Fruit fly (Drosophila melanogaster) whole organism, embryonic: Measurements from ENCODE around the gene CG15247.

ENCODE experiments used
- Aef1 ChIP-seq: fragments of 200-800 bp; sonication (Bioruptor generic); IDR thresholded peaks from 3 replicates; pipeline ENCODE4 v1.3.6; 2022; ENCODE audit warnings: missing biosample characterization, missing genetic modification characterization
- Atf3 ChIP-seq: fragments of 200-800 bp; sonication (Bioruptor generic); optimal IDR thresholded peaks from 3 replicates; lab custom pipeline; 2016; ENCODE audit warnings: missing biosample characterization, missing genetic modification characterization
- CG10209 ChIP-seq: fragments of 200-800 bp; sonication (Bioruptor generic); optimal IDR thresholded peaks from 3 replicates; lab custom pipeline; 2017; ENCODE audit warnings: missing biosample characterization, mild to moderate bottlenecking, missing genetic modification characterization, missing genetic modification reagents
- CG11504 ChIP-seq: fragments of 200-800 bp; sonication (Bioruptor generic); optimal IDR thresholded peaks from 3 replicates; lab custom pipeline; 2019; ENCODE audit warnings: missing biosample characterization, mild to moderate bottlenecking, missing genetic modification characterization, moderate library complexity
- CG11696 ChIP-seq: fragments of 200-800 bp; sonication (Bioruptor generic); IDR thresholded peaks from 2 replicates; pipeline ENCODE4 v1.3.6; 2022; ENCODE audit warnings: missing biosample characterization, missing genetic modification characterization
- CG1233 ChIP-seq: fragments of 200-800 bp; sonication (Bioruptor generic); optimal IDR thresholded peaks from 4 replicates; lab custom pipeline; 2018; ENCODE audit warnings: missing biosample characterization, mild to moderate bottlenecking, missing genetic modification characterization
- CG12659 ChIP-seq: fragments of 200-800 bp; sonication (Bioruptor generic); optimal IDR thresholded peaks from 3 replicates; lab custom pipeline; 2017; ENCODE audit warnings: mild to moderate bottlenecking, missing biosample characterization, missing genetic modification reagents, missing genetic modification characterization
- CG12744 ChIP-seq: fragments of 200-800 bp; sonication (Bioruptor generic); optimal IDR thresholded peaks from 2 replicates; lab custom pipeline; 2016; ENCODE audit warnings: missing biosample characterization, missing genetic modification characterization
- CG13296 ChIP-seq: fragments of 200-800 bp; sonication (Bioruptor generic); optimal IDR thresholded peaks from 3 replicates; lab custom pipeline; 2018; ENCODE audit warnings: missing biosample characterization, mild to moderate bottlenecking, missing genetic modification characterization
- CG14014 ChIP-seq: fragments of 200-800 bp; sonication (Bioruptor generic); IDR thresholded peaks from 2 replicates; pipeline ENCODE4 v1.3.6; 2022; ENCODE audit warnings: missing biosample characterization, missing genetic modification characterization
- CG14965 ChIP-seq: fragments of 200-800 bp; sonication (Bioruptor generic); optimal IDR thresholded peaks from 2 replicates; lab custom pipeline; 2016; ENCODE audit warnings: missing biosample characterization, missing genetic modification characterization, borderline replicate concordance
- CG2875 ChIP-seq: fragments of 200-800 bp; sonication (Bioruptor generic); optimal IDR thresholded peaks from 2 replicates; lab custom pipeline; 2017; ENCODE audit warnings: missing biosample characterization, mild to moderate bottlenecking, missing genetic modification characterization, missing genetic modification reagents
- CG31388 ChIP-seq: fragments of 200-800 bp; sonication (Bioruptor generic); optimal IDR thresholded peaks from 2 replicates; lab custom pipeline; 2016; ENCODE audit warnings: missing biosample characterization, missing genetic modification characterization
- CG3281 ChIP-seq: fragments of 200-800 bp; sonication (Bioruptor generic); optimal IDR thresholded peaks from 3 replicates; lab custom pipeline; 2017; ENCODE audit warnings: missing biosample characterization, mild to moderate bottlenecking, missing genetic modification characterization
- CG3838 ChIP-seq: fragments of 200-800 bp; sonication (Bioruptor generic); optimal IDR thresholded peaks from 3 replicates; lab custom pipeline; 2016; ENCODE audit warnings: missing biosample characterization, missing genetic modification characterization
- CG43689 ChIP-seq: fragments of 200-800 bp; sonication (Bioruptor generic); IDR thresholded peaks from 2 replicates; pipeline ENCODE4 v1.3.6; 2022; ENCODE audit warnings: missing biosample characterization, missing genetic modification characterization
- CG4707 ChIP-seq: fragments of 200-800 bp; sonication (Bioruptor generic); optimal IDR thresholded peaks from 2 replicates; lab custom pipeline; 2018; ENCODE audit warnings: missing biosample characterization, mild to moderate bottlenecking, missing genetic modification characterization, moderate library complexity
- CG6175 ChIP-seq: fragments of 200-800 bp; sonication (Bioruptor generic); IDR thresholded peaks from 3 replicates; pipeline ENCODE4 v1.3.6; 2022; ENCODE audit warnings: missing biosample characterization, missing genetic modification characterization
- CG6854 ChIP-seq: fragments of 200-800 bp; sonication (Bioruptor generic); optimal IDR thresholded peaks from 3 replicates; lab custom pipeline; 2017; ENCODE audit warnings: missing biosample characterization, mild to moderate bottlenecking, missing genetic modification characterization
- CG8290 ChIP-seq, 3 experiments: fragments of 200-800 bp; sonication (Bioruptor generic); optimal IDR thresholded peaks; 2 replicates each; lab custom pipeline; 2016 to 2019; ENCODE audit warnings: missing biosample characterization in 3 of 3, missing genetic modification characterization in 3 of 3, mild to moderate bottlenecking in 2 of 3, moderate library complexity in 1 of 3
- CG9727 ChIP-seq: fragments of 200-800 bp; sonication (Bioruptor generic); optimal IDR thresholded peaks from 3 replicates; lab custom pipeline; 2017; ENCODE audit warnings: missing biosample characterization, mild to moderate bottlenecking, missing genetic modification characterization
- CoRest ChIP-seq: fragments of 200-800 bp; sonication (Bioruptor generic); optimal IDR thresholded peaks from 3 replicates; lab custom pipeline; 2018; ENCODE audit warnings: missing biosample characterization, mild to moderate bottlenecking, missing genetic modification characterization, moderate library complexity
- D ChIP-seq, 2 experiments: fragments of 200-800 bp in 1 of 2; fragments of >200 bp in 1 of 2; sonication (Bioruptor generic) in 1 of 2; optimal IDR thresholded peaks; 2 replicates in 1 of 2; 3 replicates in 1 of 2; lab custom pipeline; 2017; ENCODE audit warnings: mild to moderate bottlenecking in 1 of 2, missing biosample characterization in 1 of 2, missing genetic modification characterization in 1 of 2, missing genetic modification reagents in 1 of 2
- D19A ChIP-seq: fragments of 200-800 bp; optimal IDR thresholded peaks from 3 replicates; lab custom pipeline; 2019; ENCODE audit warnings: missing biosample characterization, mild to moderate bottlenecking, missing genetic modification characterization, moderate library complexity
- Ets97D ChIP-seq: fragments of 200-800 bp; sonication (Bioruptor generic); optimal IDR thresholded peaks from 3 replicates; lab custom pipeline; 2016; ENCODE audit warnings: missing biosample characterization, missing genetic modification characterization
- H2.0 ChIP-seq: fragments of 200-800 bp; sonication (Bioruptor generic); IDR thresholded peaks from 2 replicates; pipeline ENCODE4 v1.3.6; 2022; ENCODE audit warnings: missing biosample characterization, missing genetic modification characterization
- Lhr ChIP-seq: fragments of 200-800 bp; sonication (Bioruptor generic); optimal IDR thresholded peaks from 3 replicates; lab custom pipeline; 2017; ENCODE audit warnings: mild to moderate bottlenecking, missing biosample characterization, missing genetic modification reagents, missing genetic modification characterization
- MBD-R2 ChIP-seq: fragments of 200-800 bp; sonication (Bioruptor generic); IDR thresholded peaks from 2 replicates; pipeline ENCODE4 v1.3.6; 2022; ENCODE audit warnings: missing biosample characterization, missing genetic modification characterization
- Myb ChIP-seq: fragments of 200-800 bp; sonication (Bioruptor generic); optimal IDR thresholded peaks from 2 replicates; lab custom pipeline; 2016; ENCODE audit warnings: missing biosample characterization, missing genetic modification characterization
- Neu2 ChIP-seq: fragments of 200-800 bp; sonication (Bioruptor generic); optimal IDR thresholded peaks from 3 replicates; lab custom pipeline; 2016; ENCODE audit warnings: missing biosample characterization, missing genetic modification characterization, borderline replicate concordance
- Rx ChIP-seq: fragments of 200-800 bp; sonication (Bioruptor generic); IDR thresholded peaks from 2 replicates; pipeline ENCODE4 v1.3.6; 2022; ENCODE audit warnings: missing biosample characterization, missing genetic modification characterization
- Sin3A ChIP-seq: fragments of >200 bp; optimal IDR thresholded peaks from 2 replicates; lab custom pipeline; 2018
- Sox100B ChIP-seq: fragments of 200-800 bp; sonication (Bioruptor generic); optimal IDR thresholded peaks from 3 replicates; lab custom pipeline; 2018; ENCODE audit warnings: missing biosample characterization, mild to moderate bottlenecking, missing genetic modification characterization
- ash1 ChIP-seq: fragments of 200-800 bp; sonication (Bioruptor generic); optimal IDR thresholded peaks from 2 replicates; lab custom pipeline; 2018; ENCODE audit warnings: missing biosample characterization, mild to moderate bottlenecking, missing genetic modification characterization
- cas ChIP-seq: fragments of 200-800 bp; sonication (Bioruptor generic); IDR thresholded peaks from 2 replicates; pipeline ENCODE4 v1.3.6; 2022; ENCODE audit warnings: missing biosample characterization, missing genetic modification characterization
- fd102C ChIP-seq: fragments of 200-800 bp; sonication (Bioruptor generic); optimal IDR thresholded peaks from 2 replicates; lab custom pipeline; 2018; ENCODE audit warnings: missing biosample characterization, mild to moderate bottlenecking, missing genetic modification characterization, moderate library complexity
- h ChIP-seq: fragments of >200 bp; optimal IDR thresholded peaks from 2 replicates; lab custom pipeline; 2017
- klu ChIP-seq: fragments of 200-800 bp; sonication (Bioruptor generic); IDR thresholded peaks from 2 replicates; pipeline ENCODE4 v1.3.6; 2022; ENCODE audit warnings: missing biosample characterization, missing genetic modification characterization
- lab ChIP-seq: fragments of 200-800 bp; sonication (Bioruptor generic); optimal IDR thresholded peaks from 3 replicates; lab custom pipeline; 2017; ENCODE audit warnings: missing biosample characterization, missing genetic modification characterization, mild to moderate bottlenecking, moderate library complexity, missing genetic modification reagents
- mam ChIP-seq: fragments of 200-800 bp; sonication (Bioruptor generic); optimal IDR thresholded peaks from 3 replicates; lab custom pipeline; 2016; ENCODE audit warnings: missing biosample characterization, missing genetic modification characterization
- p53 ChIP-seq: fragments of 200-800 bp; sonication (Bioruptor generic); optimal IDR thresholded peaks from 2 replicates; lab custom pipeline; 2016; ENCODE audit warnings: missing biosample characterization, missing genetic modification characterization
- pita ChIP-seq: fragments of 200-800 bp; sonication (Bioruptor generic); optimal IDR thresholded peaks from 2 replicates; lab custom pipeline; 2017; ENCODE audit warnings: missing biosample characterization, mild to moderate bottlenecking, missing genetic modification characterization
- pum ChIP-seq: fragments of 200-800 bp; sonication (Bioruptor generic); optimal IDR thresholded peaks from 2 replicates; lab custom pipeline; 2016; ENCODE audit warnings: missing biosample characterization, missing genetic modification characterization
- rib ChIP-seq: fragments of 200-800 bp; sonication (Bioruptor generic); IDR thresholded peaks from 2 replicates; pipeline ENCODE4 v1.3.6; 2022; ENCODE audit warnings: missing biosample characterization, missing genetic modification characterization
- salm ChIP-seq: fragments of 200-800 bp; sonication (Bioruptor generic); optimal IDR thresholded peaks from 2 replicates; lab custom pipeline; 2018; ENCODE audit warnings: missing biosample characterization, mild to moderate bottlenecking, missing genetic modification characterization
- sc ChIP-seq, 3 experiments: fragments of >200 bp in 2 of 3; fragments of 200-800 bp in 1 of 3; sonication (Bioruptor generic) in 1 of 3; optimal IDR thresholded peaks; 2 replicates in 2 of 3; 3 replicates in 1 of 3; lab custom pipeline; 2017; ENCODE audit warnings: mild to moderate bottlenecking in 1 of 3, missing biosample characterization in 1 of 3, missing genetic modification characterization in 1 of 3, missing genetic modification reagents in 1 of 3
- seq ChIP-seq: fragments of 200-800 bp; sonication (Bioruptor generic); IDR thresholded peaks from 2 replicates; pipeline ENCODE4 v1.3.6; 2022; ENCODE audit warnings: missing biosample characterization, missing genetic modification characterization
- stc ChIP-seq: fragments of 200-800 bp; sonication (Bioruptor generic); IDR thresholded peaks from 2 replicates; pipeline ENCODE4 v1.3.6; 2022; ENCODE audit warnings: missing biosample characterization, missing genetic modification characterization
- tio ChIP-seq: fragments of 200-800 bp; sonication (Bioruptor generic); optimal IDR thresholded peaks from 2 replicates; lab custom pipeline; 2017; ENCODE audit warnings: missing biosample characterization, missing genetic modification characterization, inconsistent platforms
- toy ChIP-seq: fragments of 200-800 bp; sonication (Bioruptor generic); IDR thresholded peaks from 2 replicates; pipeline ENCODE4 v1.3.6; 2022; ENCODE audit warnings: missing biosample characterization, missing genetic modification characterization
- z ChIP-seq: fragments of 200-800 bp; sonication (Bioruptor generic); IDR thresholded peaks from 3 replicates; pipeline ENCODE4 v1.3.6; 2022; ENCODE audit warnings: missing biosample characterization, missing genetic modification characterization

Gene CG15247

DNA sequence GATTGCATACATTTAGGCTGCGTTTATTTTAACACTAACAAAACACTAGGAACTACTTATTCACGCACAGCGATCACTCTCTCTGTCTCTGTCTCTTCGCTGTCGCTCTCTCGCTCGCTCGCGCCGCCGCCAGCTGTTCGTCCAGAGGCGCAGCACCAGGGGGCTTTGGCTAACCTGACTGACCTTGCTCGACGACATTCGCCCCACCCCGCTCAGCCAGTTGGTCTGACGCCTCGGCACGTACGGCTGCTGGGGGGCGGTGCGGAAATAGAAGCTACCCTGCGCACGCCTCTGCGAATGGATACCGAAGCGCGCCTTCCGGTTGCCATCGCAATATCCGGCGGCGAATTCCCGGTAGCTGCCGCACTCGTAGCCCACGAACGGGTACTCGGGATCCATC is 32.9 kb upstream of the CG15247 start (continued):
- TF ChIP-seq ash1 (GFP tag; lab: Kevin White, UChicago) (no peak), toy (GFP tag; lab: Robert Waterston, UW) (no peak), MBD-R2 (GFP tag; lab: Robert Waterston, UW) (no peak), Ets97D (GFP tag; lab: Kevin White, UChicago) (no peak), Lhr (GFP tag; lab: Kevin White, UChicago) (no peak), z (no peak), Atf3 (no peak), rib (no peak), pita (GFP tag; lab: Kevin White, UChicago) (no peak), seq (GFP tag; lab: Robert Waterston, UW) (0 out of 2 replicates have a peak, but pooled peaks have one; percentile 18), klu (GFP tag; lab: Robert Waterston, UW) (no peak), Myb (no peak), lab (no peak), CG6854 (GFP tag; lab: Kevin White, UChicago) (no peak), p53 (GFP tag; lab: Kevin White, UChicago) (no peak), CG9727 (GFP tag; lab: Kevin White, UChicago) (no peak), CG14014 (GFP tag; lab: Robert Waterston, UW) (no peak), CG12744 (GFP tag; lab: Kevin White, UChicago) (no peak), CG2875 (no peak), CG4707 (GFP tag; lab: Kevin White, UChicago) (no peak), CG12659 (GFP tag; lab: Kevin White, UChicago) (no peak), cas (GFP tag; lab: Robert Waterston, UW) (no peak), CG43689 (no peak), CG3838 (GFP tag; lab: Kevin White, UChicago) (no peak), stc (0 out of 2 replicates have a peak, but pooled peaks have one; percentile 22), Sin3A (lab: Kevin White, UChicago) (no peak), CG31388 (GFP tag; lab: Kevin White, UChicago) (no peak), Neu2 (no peak), CG13296 (no peak), mam (GFP tag; lab: Kevin White, UChicago) (no peak), CG14965 (GFP tag; lab: Kevin White, UChicago) (no peak), CG10209 (no peak), CG11504 (tag; lab: Kevin White, UChicago) (peak; percentile 20), CG6175 (GFP tag; lab: Robert Waterston, UW) (no peak), CG11696 (GFP tag; lab: Robert Waterston, UW) (no peak), tio (GFP tag; lab: Kevin White, UChicago) (no peak), H2.0 (GFP tag; lab: Robert Waterston, UW) (peak; percentile 27; the same call in 1 of the 2 replicates), CoRest (tag; lab: Kevin White, UChicago) (no peak), Aef1 (GFP tag; lab: Robert Waterston, UW) (no peak; the same call in 2 of the 3 replicates), D (optimal IDR thresholded peaks at IDR 0.05; lab: Kevin White, UChicago) (no peak), D (GFP tag; optimal IDR thresholded peaks at IDR 0.05; lab: Kevin White, UChicago) (no peak), fd102C (GFP tag; lab: Kevin White, UChicago) (no peak), pum (no peak), salm (tag; lab: Kevin White, UChicago) (no peak), CG3281 (GFP tag; lab: Kevin White, UChicago) (no peak), Sox100B (GFP tag; lab: Kevin White, UChicago) (no peak), CG8290 (GFP tag; optimal IDR thresholded peaks at IDR 0.05; lab: Kevin White, UChicago) (no peak), CG8290 (tag; optimal IDR thresholded peaks at IDR 0.05; lab: Kevin White, UChicago) (peak in 1 of 2 experiments; percentile 41), CG1233 (GFP tag; lab: Kevin White, UChicago) (no peak), sc (optimal IDR thresholded peaks at IDR 0.05; lab: Kevin White, UChicago) (no peak), sc (GFP tag; optimal IDR thresholded peaks at IDR 0.05; lab: Kevin White, UChicago) (no peak), h (no peak), D19A (tag; lab: Kevin White, UChicago) (no peak), Rx (GFP tag; lab: Robert Waterston, UW) (0 out of 2 replicates have a peak, but pooled peaks have one; percentile 15)
